Worm (Caenorhabditis elegans): ENCODE data around the gene F36D3.14.

F36D3.14 gene

ce11 chrV:16535172-16535571 lies 32.1 kb upstream of the F36D3.14 start, which contains the start of gene Y32B12B.8:
Y32B12B.8 (plus strand) TSS chrV:16535472.
- TF ChIP-seq hmg-11 (tag; optimal IDR thresholded peaks at IDR 0.05) (no peak), pqm-1 (tag; optimal IDR thresholded peaks at IDR 0.05) (no peak), nhr-11 (tag; optimal IDR thresholded peaks at IDR 0.05) (no peak), daf-12 (tag; optimal IDR thresholded peaks at IDR 0.05) (no peak), lin-39 (tag; optimal IDR thresholded peaks at IDR 0.05) (no peak), fos-1 (tag; optimal IDR thresholded peaks at IDR 0.05) (no peak)

- TF ChIP-seq aly-2 (tag; optimal IDR thresholded peaks at IDR 0.05) (no peak), pha-4 (tag; optimal IDR thresholded peaks at IDR 0.05) (no peak), nhr-28 (tag; optimal IDR thresholded peaks at IDR 0.05) (no peak), ZK546.5 (tag; optimal IDR thresholded peaks at IDR 0.05) (no peak), daf-12 (tag; optimal IDR thresholded peaks at IDR 0.05) (no peak), ceh-28 (tag; optimal IDR thresholded peaks at IDR 0.05) (no peak), pqm-1 (tag; optimal IDR thresholded peaks at IDR 0.05) (no peak), ztf-4 (tag; optimal IDR thresholded peaks at IDR 0.05) (no peak), eor-1 (tag; optimal IDR thresholded peaks at IDR 0.05) (no peak), tbx-2 (tag; optimal IDR thresholded peaks at IDR 0.05) (no peak), nhr-12 (tag; optimal IDR thresholded peaks at IDR 0.05) (no peak), elt-2 (tag; optimal IDR thresholded peaks at IDR 0.05) (no peak), elt-3 (tag; optimal IDR thresholded peaks at IDR 0.05) (no peak), zag-1 (tag; optimal IDR thresholded peaks at IDR 0.05) (no peak), nhr-25 (tag; optimal IDR thresholded peaks at IDR 0.05) (no peak)
Measured at ce11 chrV:16534000-16534399, 30.9 kb upstream of the F36D3.14 start, which contains the start of gene cpr-2. cpr-2 (minus strand) TSS chrV:16534100.

ce11 chrV:16527796-16528195 lies 24.7 kb upstream of the F36D3.14 start, which contains the start of gene F36D3.16:
F36D3.16 (plus strand) TSS chrV:16528096.
- no peak for TF ChIP-seq pha-4 (tag; optimal IDR thresholded peaks at IDR 0.05)
- TF ChIP-seq skn-1 (tag; optimal IDR thresholded peaks at IDR 0.05), result no peak
- TF ChIP-seq unc-39 (tag; optimal IDR thresholded peaks at IDR 0.05), result no peak
- no peak for TF ChIP-seq elt-3 (tag; optimal IDR thresholded peaks at IDR 0.05)
- no peak for TF ChIP-seq ama-1 (optimal IDR thresholded peaks at IDR 0.05)
- no peak for TF ChIP-seq mml-1 (tag; optimal IDR thresholded peaks at IDR 0.05)
- TF ChIP-seq ceh-28 (tag; optimal IDR thresholded peaks at IDR 0.05), result no peak
- TF ChIP-seq nhr-67 (tag; optimal IDR thresholded peaks at IDR 0.05), result no peak
- TF ChIP-seq fkh-10 (GFP tag; optimal IDR thresholded peaks at IDR 0.05), result no peak
- no peak for TF ChIP-seq eor-1 (tag; optimal IDR thresholded peaks at IDR 0.05)
- no peak for TF ChIP-seq nhr-25 (tag; optimal IDR thresholded peaks at IDR 0.05)
- no peak for TF ChIP-seq elt-1 (tag; optimal IDR thresholded peaks at IDR 0.05)
- TF ChIP-seq zag-1 (tag; optimal IDR thresholded peaks at IDR 0.05), result no peak
- no peak for TF ChIP-seq tbx-2 (tag; optimal IDR thresholded peaks at IDR 0.05)
- no peak for TF ChIP-seq ceh-9 (tag; optimal IDR thresholded peaks at IDR 0.05)

- TF ChIP-seq lsy-12 (tag; optimal IDR thresholded peaks at IDR 0.05), result no peak
- no peak for TF ChIP-seq fos-1 (tag; optimal IDR thresholded peaks at IDR 0.05)
- no peak for TF ChIP-seq ceh-82 (tag; optimal IDR thresholded peaks at IDR 0.05)
- TF ChIP-seq jun-1 (tag; optimal IDR thresholded peaks at IDR 0.05), result no peak
- TF ChIP-seq R02D3.7 (tag; optimal IDR thresholded peaks at IDR 0.05), result no peak
- TF ChIP-seq ZK546.5 (tag; optimal IDR thresholded peaks at IDR 0.05), result no peak
- no peak for TF ChIP-seq lin-15B (tag; optimal IDR thresholded peaks at IDR 0.05)
- no peak for TF ChIP-seq pqm-1 (tag; optimal IDR thresholded peaks at IDR 0.05)
- no peak for TF ChIP-seq skn-1 (tag; optimal IDR thresholded peaks at IDR 0.05)
- no peak for TF ChIP-seq nhr-237 (tag; optimal IDR thresholded peaks at IDR 0.05)
- no peak for TF ChIP-seq nhr-77 (tag; optimal IDR thresholded peaks at IDR 0.05)
- TF ChIP-seq ama-1 (optimal IDR thresholded peaks at IDR 0.05), result no peak
- TF ChIP-seq nhr-25 (tag; optimal IDR thresholded peaks at IDR 0.05), result no peak
- no peak for TF ChIP-seq ceh-28 (tag; optimal IDR thresholded peaks at IDR 0.05)
- no peak for TF ChIP-seq nhr-43 (tag; optimal IDR thresholded peaks at IDR 0.05; ENCODE audit: poor library complexity, severe bottlenecking)
Measured at ce11 chrV:16526858-16527257, 23.8 kb upstream of the F36D3.14 start, which contains the start of gene F36D3.8. F36D3.8 (plus strand) TSS chrV:16527158.

- TF ChIP-seq mdl-1 (tag; optimal IDR thresholded peaks at IDR 0.05), result no peak
- no peak for TF ChIP-seq nhr-76 (tag; optimal IDR thresholded peaks at IDR 0.05)
- no peak for TF ChIP-seq ama-1 (optimal IDR thresholded peaks at IDR 0.05)
- TF ChIP-seq hmg-11 (tag; optimal IDR thresholded peaks at IDR 0.05), result no peak
- no peak for TF ChIP-seq fkh-10 (GFP tag; optimal IDR thresholded peaks at IDR 0.05)
- no peak for TF ChIP-seq nhr-12 (tag; optimal IDR thresholded peaks at IDR 0.05)
Measured at ce11 chrV:16522242-16522641, 19.2 kb upstream of the F36D3.14 start, which contains the start of gene srw-34. srw-34 (minus strand) TSS chrV:16522342.

Measured in whole organism, L3 larva.